Fruit fly (Drosophila melanogaster) whole organism, pupa: ENCODE data around the gene Smvt.
A peak's percentile ranks its signal among the peaks of the same experiment; 100 is the strongest.

ENCODE experiments used
- CG10348 ChIP-seq: fragments of 200-800 bp; sonication (Bioruptor generic); IDR thresholded peaks from 2 replicates; pipeline ENCODE4 v1.3.6; 2022; ENCODE audit warnings: missing biosample characterization, missing genetic modification characterization
- CG12605 ChIP-seq: fragments of 200-800 bp; sonication (Bioruptor generic); IDR thresholded peaks from 2 replicates; pipeline ENCODE4 v1.3.6; 2022; ENCODE audit warnings: missing biosample characterization, missing genetic modification characterization
- CG13204 ChIP-seq: fragments of 200-800 bp; sonication (Bioruptor generic); optimal IDR thresholded peaks from 2 replicates; lab custom pipeline; 2018; ENCODE audit warnings: missing biosample characterization, mild to moderate bottlenecking, missing genetic modification characterization, moderate library complexity
- CG14655 ChIP-seq: fragments of 200-800 bp; sonication (Bioruptor generic); optimal IDR thresholded peaks from 3 replicates; lab custom pipeline; 2017; ENCODE audit warnings: mild to moderate bottlenecking, missing biosample characterization, missing genetic modification reagents, missing genetic modification characterization
- CG15710 ChIP-seq: fragments of 200-800 bp; sonication (Bioruptor generic); optimal IDR thresholded peaks from 2 replicates; lab custom pipeline; 2018; ENCODE audit warnings: missing biosample characterization, mild to moderate bottlenecking, missing genetic modification characterization, moderate library complexity
- CG17806 ChIP-seq: fragments of 200-800 bp; sonication (Bioruptor generic); optimal IDR thresholded peaks from 2 replicates; lab custom pipeline; 2018; ENCODE audit warnings: missing biosample characterization, mild to moderate bottlenecking, missing genetic modification characterization, moderate library complexity
- CG32121 ChIP-seq: fragments of 200-800 bp; sonication (Bioruptor generic); IDR thresholded peaks from 2 replicates; pipeline ENCODE4 v1.3.6; 2022; ENCODE audit warnings: missing biosample characterization, missing genetic modification characterization
- CG34367 ChIP-seq: fragments of 200-800 bp; sonication (Bioruptor generic); optimal IDR thresholded peaks from 2 replicates; lab custom pipeline; 2018; ENCODE audit warnings: missing biosample characterization, mild to moderate bottlenecking, missing genetic modification characterization
- CG4496 ChIP-seq: fragments of 200-800 bp; sonication (Bioruptor generic); IDR thresholded peaks from 3 replicates; pipeline ENCODE4 v1.3.6; 2022; ENCODE audit warnings: missing biosample characterization, missing genetic modification characterization
- CG8159 ChIP-seq: fragments of 200-800 bp; sonication (Bioruptor generic); optimal IDR thresholded peaks from 3 replicates; lab custom pipeline; 2018; ENCODE audit warnings: missing biosample characterization, mild to moderate bottlenecking, missing genetic modification characterization, moderate library complexity
- CG8301 ChIP-seq: fragments of 200-800 bp; sonication (Bioruptor generic); optimal IDR thresholded peaks from 2 replicates; lab custom pipeline; 2018; ENCODE audit warnings: missing biosample characterization, mild to moderate bottlenecking, missing genetic modification characterization
- CG9948 ChIP-seq: fragments of 200-800 bp; sonication (Bioruptor generic); optimal IDR thresholded peaks from 2 replicates; lab custom pipeline; 2018; ENCODE audit warnings: missing biosample characterization, mild to moderate bottlenecking, missing genetic modification characterization, moderate library complexity
- D1 ChIP-seq: fragments of 200-800 bp; sonication (Bioruptor generic); optimal IDR thresholded peaks from 2 replicates; lab custom pipeline; 2018; ENCODE audit warnings: missing biosample characterization, mild to moderate bottlenecking, missing genetic modification characterization, moderate library complexity
- EcR ChIP-seq: fragments of 200-800 bp; sonication (Bioruptor generic); optimal IDR thresholded peaks from 3 replicates; lab custom pipeline; 2019; ENCODE audit warnings: missing biosample characterization, missing genetic modification characterization, mild to moderate bottlenecking, moderate library complexity, missing genetic modification reagents
- Ets98B ChIP-seq: fragments of 200-800 bp; sonication (Bioruptor generic); IDR thresholded peaks from 2 replicates; pipeline ENCODE4 v1.3.6; 2022; ENCODE audit warnings: missing biosample characterization, missing genetic modification characterization
- Pif1A ChIP-seq: fragments of 200-800 bp; sonication (Bioruptor generic); optimal IDR thresholded peaks from 3 replicates; lab custom pipeline; 2016; ENCODE audit warnings: missing biosample characterization, missing genetic modification characterization
- Pif1B ChIP-seq: fragments of 200-800 bp; sonication (Bioruptor generic); optimal IDR thresholded peaks from 3 replicates; lab custom pipeline; 2016; ENCODE audit warnings: missing biosample characterization, missing genetic modification characterization
- Snoo ChIP-seq: fragments of 200-800 bp; sonication (Bioruptor generic); optimal IDR thresholded peaks from 3 replicates; lab custom pipeline; 2017; ENCODE audit warnings: missing biosample characterization, mild to moderate bottlenecking, missing genetic modification characterization, inconsistent platforms
- fd96Ca ChIP-seq: fragments of 200-800 bp; sonication (Bioruptor generic); IDR thresholded peaks from 3 replicates; pipeline ENCODE4 v1.3.6; 2022; ENCODE audit warnings: missing biosample characterization, missing genetic modification characterization
- gl ChIP-seq: fragments of 200-800 bp; sonication (Bioruptor generic); optimal IDR thresholded peaks from 2 replicates; lab custom pipeline; 2018; ENCODE audit warnings: missing biosample characterization, mild to moderate bottlenecking, missing genetic modification characterization
- rn ChIP-seq: fragments of 200-800 bp; sonication (Bioruptor generic); IDR thresholded peaks from 2 replicates; pipeline ENCODE4 v1.3.6; 2022; ENCODE audit warnings: missing biosample characterization, missing genetic modification characterization

Smvt gene

dm6 chr3R:31718168-31718565 is 43.2 kb downstream of the Smvt start:
- TF ChIP-seq CG14655 (GFP tag; lab: Kevin White, UChicago) = peak; percentile 38
- peak; percentile 23 for TF ChIP-seq CG9948 (tag; lab: Kevin White, UChicago)
- TF ChIP-seq CG8159 = no peak
- TF ChIP-seq CG8301 (tag; lab: Kevin White, UChicago) = peak; percentile 14
- TF ChIP-seq CG17806 = peak; percentile 39
- TF ChIP-seq CG13204 = no peak
- TF ChIP-seq CG12605 (GFP tag; lab: Robert Waterston, UW) = no peak
- no peak for TF ChIP-seq rn (GFP tag; lab: Robert Waterston, UW)
- no peak for TF ChIP-seq CG10348 (GFP tag; lab: Robert Waterston, UW)
- TF ChIP-seq gl = no peak
- TF ChIP-seq CG4496 = no peak; the same call in 2 of the 3 replicates
- TF ChIP-seq Pif1A = no peak
- no peak for TF ChIP-seq CG34367 (tag; lab: Kevin White, UChicago)
- peak; percentile 17 for TF ChIP-seq Snoo (tag; lab: Kevin White, UChicago)
- TF ChIP-seq fd96Ca = peak; percentile 32; the same call in 1 of the 3 replicates
- peak; percentile 17 for TF ChIP-seq CG15710
- peak; percentile 37 for TF ChIP-seq Pif1B (GFP tag; lab: Kevin White, UChicago)
- TF ChIP-seq EcR = no peak
- TF ChIP-seq CG32121 (GFP tag; lab: Robert Waterston, UW) = no peak
- TF ChIP-seq D1 = no peak
- no peak for TF ChIP-seq Ets98B (GFP tag; lab: Robert Waterston, UW)

- TF ChIP-seq fd96Ca (peak; percentile 81), CG32121 (GFP tag; lab: Robert Waterston, UW) (peak; percentile 67), CG15710 (peak; percentile 89), gl (peak; percentile 66), CG9948 (tag; lab: Kevin White, UChicago) (peak; percentile 86), Pif1B (GFP tag; lab: Kevin White, UChicago) (peak; percentile 85), CG12605 (GFP tag; lab: Robert Waterston, UW) (no peak), CG34367 (tag; lab: Kevin White, UChicago) (peak; percentile 79), CG8159 (peak; percentile 84), CG17806 (peak; percentile 79), EcR (no peak), CG14655 (GFP tag; lab: Kevin White, UChicago) (peak; percentile 81), Snoo (tag; lab: Kevin White, UChicago) (peak; percentile 75), Pif1A (peak; percentile 89), CG4496 (peak; percentile 63; the same call in 1 of the 3 replicates), CG8301 (tag; lab: Kevin White, UChicago) (peak; percentile 76), Ets98B (GFP tag; lab: Robert Waterston, UW) (peak; percentile 31), rn (GFP tag; lab: Robert Waterston, UW) (peak; percentile 52), CG10348 (GFP tag; lab: Robert Waterston, UW) (peak; percentile 46; the same call in 1 of the 2 replicates), CG13204 (peak; percentile 67), D1 (peak; percentile 62)
Measured at dm6 chr3R:31717299-31718167, 43.8 kb downstream of the Smvt start.

dm6 chr3R:31716265-31716664 is 45.1 kb downstream of the Smvt start:
- TF ChIP-seq CG9948 (tag; lab: Kevin White, UChicago) (no peak), Pif1B (GFP tag; lab: Kevin White, UChicago) (no peak), CG10348 (GFP tag; lab: Robert Waterston, UW) (no peak), CG12605 (GFP tag; lab: Robert Waterston, UW) (no peak), CG8301 (tag; lab: Kevin White, UChicago) (no peak), CG34367 (tag; lab: Kevin White, UChicago) (no peak), CG8159 (no peak), rn (GFP tag; lab: Robert Waterston, UW) (no peak), Snoo (tag; lab: Kevin White, UChicago) (no peak), Pif1A (no peak), Ets98B (GFP tag; lab: Robert Waterston, UW) (no peak)
- TF ChIP-seq, all 21 proteins: peak for 0

dm6 chr3R:31715713-31716024 is 45.7 kb downstream of the Smvt start:
- TF ChIP-seq CG17806 (no peak), Snoo (tag; lab: Kevin White, UChicago) (peak; percentile 2)

dm6 chr3R:31714876-31715712 is 46.3 kb downstream of the Smvt start:
- TF ChIP-seq CG4496 (peak; percentile 53; the same call in 1 of the 3 replicates), CG14655 (GFP tag; lab: Kevin White, UChicago) (peak; percentile 6), CG10348 (GFP tag; lab: Robert Waterston, UW) (no peak), gl (no peak)
